Worm (Caenorhabditis elegans) whole organism, dauer: ENCODE data around the gene T22D1.17.

ENCODE experiments used
- unc-62 ChIP-seq: sonication (generic microtip); optimal IDR thresholded peaks from 2 replicates; lab custom pipeline; 2017; ENCODE audit warnings: missing biosample characterization, missing genetic modification reagents, missing genetic modification characterization

The T22D1.17 gene

ce11 chrIV:6905947-6906489 lies at the start of gene T22D1.17, which contains the start of gene T22D1.8:
Gene T22D1.17 (plus strand): TSS chrIV:6905997.
Gene T22D1.8 (minus strand): TSS chrIV:6906348.
- no peak for TF ChIP-seq unc-62

DNA sequence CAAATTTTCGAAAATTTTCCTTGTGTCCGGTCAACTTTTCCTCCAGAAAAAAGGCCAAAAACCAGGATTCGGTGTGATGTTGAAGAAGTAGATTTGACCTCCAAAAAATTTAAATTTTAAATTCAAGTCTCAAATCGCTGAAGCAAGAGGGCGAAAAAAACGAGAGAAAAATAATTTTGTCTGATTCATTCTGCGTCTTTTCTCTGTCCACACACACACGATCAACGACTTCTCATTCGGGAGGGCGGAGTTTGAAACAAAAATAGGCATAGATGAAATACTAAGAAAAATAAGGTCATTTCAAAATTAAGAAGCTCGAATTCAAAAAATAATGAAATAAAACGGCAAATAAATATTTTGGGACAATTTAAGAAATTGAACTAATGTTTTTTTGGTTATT lies 46.5 kb upstream of the T22D1.17 start, which contains the start of gene R13H7.2:
R13H7.2 (minus strand) TSS at position 101 of the 400 bp plus-strand sequence.
- TF ChIP-seq unc-62 = no peak

ce11 chrIV:6867791-6868190 lies 38.0 kb upstream of the T22D1.17 start, which contains the start of gene srx-20:
Gene srx-20 (plus strand): TSS chrIV:6868091.
- TF ChIP-seq unc-62 = no peak

DNA sequence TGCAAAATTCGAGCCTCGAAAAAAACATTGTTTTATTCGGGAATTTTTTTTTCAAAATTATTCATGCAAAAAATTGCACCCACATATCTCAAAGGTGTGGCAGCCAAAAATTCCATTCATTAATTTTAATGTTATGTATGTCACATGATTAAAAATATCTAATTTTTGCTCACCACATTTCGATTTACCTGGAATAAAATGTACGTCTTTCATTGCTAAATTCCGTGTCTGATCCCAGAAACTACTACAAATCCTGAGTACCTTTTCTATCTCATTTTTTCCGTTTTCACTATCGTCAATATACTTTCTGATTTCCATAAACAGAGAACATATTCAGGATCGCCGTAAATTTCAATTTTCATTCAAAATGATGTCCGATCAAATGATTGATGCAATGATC lies 32.8 kb upstream of the T22D1.17 start, which contains the start of gene srx-19:
srx-19 (plus strand) TSS at position 301 of the 400 bp plus-strand sequence.
- no peak for TF ChIP-seq unc-62

ce11 chrIV:6878912-6879554 lies 26.8 kb upstream of the T22D1.17 start:
- TF ChIP-seq unc-62 = no peak

DNA sequence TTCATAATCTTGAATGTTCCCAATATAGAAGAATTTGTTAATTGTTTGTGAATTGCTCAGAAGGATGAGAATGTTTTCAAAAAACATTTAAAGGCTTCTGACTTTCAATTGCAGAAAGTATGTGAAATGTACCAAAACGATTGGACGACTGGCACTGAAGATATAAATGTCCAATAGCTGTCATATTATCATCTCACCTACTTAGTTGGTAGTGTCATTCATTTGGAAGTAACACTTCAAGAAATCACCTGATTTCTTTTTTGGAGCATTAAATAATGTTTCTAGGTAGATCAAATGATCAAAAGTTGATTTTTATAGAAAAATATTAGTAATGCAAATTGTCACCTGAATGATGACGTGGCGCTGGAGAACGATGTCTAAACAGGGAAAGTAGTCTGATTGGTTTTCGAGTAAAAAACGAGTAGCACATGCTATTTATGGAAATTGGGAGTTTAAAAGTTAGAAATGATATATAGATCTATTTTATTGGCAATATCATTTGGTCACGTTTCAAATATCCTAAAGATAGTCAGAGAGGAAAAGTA lies 26.1 kb upstream of the T22D1.17 start:
- no peak for TF ChIP-seq unc-62

- no peak for TF ChIP-seq unc-62
These were observed 25.4 kb upstream of the T22D1.17 start for ce11 chrIV:6880415-6880814.

DNA sequence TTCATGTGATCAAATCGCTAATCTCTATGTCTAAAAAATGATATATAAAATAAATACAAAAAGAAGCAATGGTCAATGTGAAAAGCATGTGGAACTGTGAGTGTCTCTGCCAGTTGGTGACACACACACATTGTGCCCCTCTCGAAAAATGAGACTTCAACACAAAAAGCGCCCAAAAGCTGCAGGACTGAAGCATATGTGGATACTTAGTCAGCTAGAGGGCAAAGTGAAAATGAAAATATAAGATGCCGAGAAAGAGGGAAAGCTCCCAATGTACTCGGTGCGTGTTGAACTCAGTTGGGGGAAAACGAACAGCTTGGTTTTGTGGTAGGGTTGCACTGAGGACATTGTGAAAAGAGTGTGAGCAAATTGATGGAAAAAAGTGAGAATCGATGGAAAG lies 24.6 kb upstream of the T22D1.17 start:
- TF ChIP-seq unc-62 = no peak

DNA sequence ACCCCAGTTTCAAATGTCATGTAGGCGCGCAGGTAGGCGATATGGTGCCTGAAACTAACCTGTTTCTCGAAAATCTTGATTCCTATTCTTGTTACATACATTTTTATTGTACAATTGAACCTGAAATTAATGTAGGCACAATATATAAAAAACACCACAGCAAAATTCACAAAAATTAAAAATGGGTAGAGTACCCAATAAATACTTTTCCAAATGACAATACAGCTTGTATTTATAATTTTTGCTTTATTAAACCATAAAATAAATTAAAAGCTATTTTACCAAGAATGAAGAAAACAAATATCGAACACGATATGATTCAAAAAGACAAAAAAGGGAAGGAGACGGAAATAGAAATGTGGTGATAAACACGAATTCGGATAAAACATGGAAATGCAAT lies 22.5 kb upstream of the T22D1.17 start, which contains the start of gene tre-2:
tre-2 (minus strand) TSS at position 101 of the 400 bp plus-strand sequence.
- no peak for TF ChIP-seq unc-62

ce11 chrIV:6887601-6888099 lies 18.1 kb upstream of the T22D1.17 start, which contains the start of the genes T05A12.3 and T05A12.4:
Gene T05A12.3 (minus strand): TSS chrIV:6887651.
Gene T05A12.4 (plus strand): TSS chrIV:6887948.
- TF ChIP-seq unc-62 = no peak

- TF ChIP-seq unc-62 = no peak
These were observed 2.2 kb upstream of the T22D1.17 start, which contains the start of gene T22D1.5 for ce11 chrIV:6903575-6903974. Gene T22D1.5 (plus strand): TSS chrIV:6903950.

ce11 chrIV:6904606-6905005 lies 1.2 kb upstream of the T22D1.17 start:
- TF ChIP-seq unc-62 = no peak

- TF ChIP-seq unc-62 = no peak
These were observed 369 bp upstream of the T22D1.17 start for ce11 chrIV:6905428-6905827.

DNA sequence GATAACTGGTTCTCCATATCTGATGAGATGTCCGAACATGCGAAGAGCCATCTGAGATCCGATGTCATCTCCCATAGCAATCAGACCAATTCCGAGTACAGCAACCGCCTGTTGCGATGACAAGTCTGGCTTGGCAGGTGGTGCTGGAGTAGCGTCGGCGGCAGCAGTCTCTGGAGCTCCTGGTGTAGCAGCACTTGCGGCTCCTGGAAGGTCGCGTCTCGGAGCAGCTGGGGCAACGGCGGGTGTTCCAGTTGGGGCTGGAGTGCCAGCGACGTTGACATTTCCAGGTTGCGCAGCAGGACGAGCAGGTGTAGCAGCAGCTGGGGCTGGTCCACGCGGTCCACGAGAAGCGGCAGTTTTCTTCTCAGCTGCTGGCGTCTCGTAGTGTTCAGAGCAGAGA lies 1.7 kb downstream of the T22D1.17 start:
- TF ChIP-seq unc-62 = no peak

DNA sequence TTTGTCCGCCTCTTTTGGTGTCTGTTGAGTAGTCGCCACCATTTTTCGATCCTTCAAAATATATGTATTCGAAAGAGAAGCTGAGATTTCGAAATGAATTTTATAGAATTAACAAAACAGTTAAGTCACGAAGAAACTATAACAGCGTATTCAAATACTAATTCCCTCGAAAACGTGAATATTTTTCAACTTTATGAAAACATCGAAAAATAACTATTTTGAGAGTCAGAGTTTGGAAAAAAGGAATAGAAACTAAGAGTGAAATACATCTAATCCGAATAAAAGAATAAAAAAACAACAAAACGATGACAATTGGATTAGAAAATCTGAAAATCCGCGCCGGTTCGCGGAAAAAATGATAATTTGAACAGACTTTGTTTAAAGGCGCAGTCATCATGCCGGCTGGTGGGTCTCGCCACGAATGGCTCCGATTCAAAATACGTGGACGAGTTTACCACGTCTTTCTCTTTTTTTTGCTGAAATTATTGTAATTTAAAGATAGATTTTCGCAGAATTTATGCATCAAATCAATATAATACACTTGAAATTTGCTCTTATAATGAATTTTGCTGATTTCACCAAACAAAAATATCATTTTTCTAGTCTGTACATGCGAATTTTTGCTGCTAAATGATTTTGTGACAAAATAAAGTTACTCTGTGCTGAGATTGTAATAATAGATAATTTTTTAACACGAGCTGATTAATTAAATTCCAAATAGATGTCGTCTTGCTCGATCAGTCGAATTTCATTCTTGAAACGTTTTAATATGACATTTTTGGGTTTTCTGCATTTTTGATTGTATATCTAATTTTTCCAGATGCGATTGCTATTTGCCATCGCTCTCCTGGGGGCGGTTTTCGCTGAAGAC lies 4.3 kb downstream of the T22D1.17 start, which contains the start of the genes rpn-1 and ribo-1:
rpn-1 (minus strand) TSS at position 51 of the 871 bp plus-strand sequence.
ribo-1 (plus strand) TSS at position 821 of the 871 bp plus-strand sequence.
- no peak for TF ChIP-seq unc-62
